Fruit fly (Drosophila melanogaster): ENCODE measurements around the gene CG12091.

Gene CG12091

dm6 chr3L:1584003-1584402 lies 47.4 kb upstream of the CG12091 start (continued):
- TF ChIP-seq jigr1 (GFP tag; IDR thresholded peaks at IDR 0.05) = no peak
- TF ChIP-seq CG2712 (tag; optimal IDR thresholded peaks at IDR 0.05) = peak; percentile 80
- peak; percentile 70 for TF ChIP-seq CG12769 (tag; optimal IDR thresholded peaks at IDR 0.05)
- no peak for TF ChIP-seq Bgb (GFP tag; IDR thresholded peaks at IDR 0.05; ENCODE audit: partially characterized antibody)
- no peak for TF ChIP-seq Lpt (GFP tag; optimal IDR thresholded peaks at IDR 0.05)
- no peak for TF ChIP-seq Sry-β (GFP tag; optimal IDR thresholded peaks at IDR 0.05)
- TF ChIP-seq zfh2 (GFP tag; optimal IDR thresholded peaks at IDR 0.05) = no peak
- TF ChIP-seq CG9797 (GFP tag; optimal IDR thresholded peaks at IDR 0.05) = no peak
- no peak for TF ChIP-seq stwl (tag; optimal IDR thresholded peaks at IDR 0.05)
- peak; percentile 27 for TF ChIP-seq CG17359 (tag; optimal IDR thresholded peaks at IDR 0.05)
- no peak for TF ChIP-seq Dp (GFP tag; optimal IDR thresholded peaks at IDR 0.05)
- peak; percentile 78 for TF ChIP-seq CG12391 (tag; optimal IDR thresholded peaks at IDR 0.05)
- no peak for TF ChIP-seq CG10654 (GFP tag; optimal IDR thresholded peaks at IDR 0.05)
- no peak for TF ChIP-seq tll (GFP tag; optimal IDR thresholded peaks at IDR 0.05)
- no peak for TF ChIP-seq HHEX (GFP tag; optimal IDR thresholded peaks at IDR 0.05)
- peak; percentile 61 for TF ChIP-seq CG1529 (GFP tag; optimal IDR thresholded peaks at IDR 0.05)
- no peak for TF ChIP-seq lab (GFP tag; optimal IDR thresholded peaks at IDR 0.05)
- TF ChIP-seq her (GFP tag; optimal IDR thresholded peaks at IDR 0.05) = peak; percentile 11
- TF ChIP-seq CG14667 (GFP tag; IDR thresholded peaks at IDR 0.05) = peak; percentile 46; the same call in 1 of the 2 replicates
- TF ChIP-seq C15 (GFP tag; IDR thresholded peaks at IDR 0.05) = no peak
- TF ChIP-seq CG9727 (GFP tag; optimal IDR thresholded peaks at IDR 0.05) = peak; percentile 58
- no peak for TF ChIP-seq Deaf1 (tag; optimal IDR thresholded peaks at IDR 0.05)
- TF ChIP-seq cato (GFP tag; optimal IDR thresholded peaks at IDR 0.05; ENCODE audit: borderline replicate concordance) = peak; percentile 51
- TF ChIP-seq odd (GFP tag; optimal IDR thresholded peaks at IDR 0.05) = peak; percentile 25
- peak; percentile 36; the same call in 1 of the 2 replicates for TF ChIP-seq Atf6 (GFP tag; IDR thresholded peaks at IDR 0.05)
- TF ChIP-seq BEAF-32 (GFP tag; optimal IDR thresholded peaks at IDR 0.05) = no peak
- no peak for TF ChIP-seq mirr (GFP tag; optimal IDR thresholded peaks at IDR 0.05)
- TF ChIP-seq CG15269 (tag; optimal IDR thresholded peaks at IDR 0.05) = peak; percentile 63
- peak; percentile 16 for TF ChIP-seq CG4617 (GFP tag; optimal IDR thresholded peaks at IDR 0.05; ENCODE audit: borderline replicate concordance)
- no peak for TF ChIP-seq Stat92E (GFP tag; optimal IDR thresholded peaks at IDR 0.05)
- peak; percentile 56 for TF ChIP-seq CG2120 (GFP tag; optimal IDR thresholded peaks at IDR 0.05)
- peak; percentile 44 for TF ChIP-seq CG10366 (GFP tag; IDR thresholded peaks at IDR 0.05)
- no peak for TF ChIP-seq corto (GFP tag; optimal IDR thresholded peaks at IDR 0.05)
- TF ChIP-seq cg (GFP tag; optimal IDR thresholded peaks at IDR 0.05) = peak; percentile 14
- peak; percentile 19 for TF ChIP-seq CG9876 (GFP tag; optimal IDR thresholded peaks at IDR 0.05)
- no peak for TF ChIP-seq nom (GFP tag; optimal IDR thresholded peaks at IDR 0.05)
- peak; percentile 82 for TF ChIP-seq Sox102F (GFP tag; optimal IDR thresholded peaks at IDR 0.05)
- TF ChIP-seq CG17912 (GFP tag; optimal IDR thresholded peaks at IDR 0.05) = no peak
- peak; percentile 43 to 59 for TF ChIP-seq Pdp1 (GFP tag; optimal IDR thresholded peaks at IDR 0.05)
- peak; percentile 16 for TF ChIP-seq Bteb2 (GFP tag; optimal IDR thresholded peaks at IDR 0.05)
- TF ChIP-seq CG16779 (GFP tag; IDR thresholded peaks at IDR 0.05) = no peak
- TF ChIP-seq CG32532 (GFP tag; IDR thresholded peaks at IDR 0.05) = peak; percentile 49; the same call in 1 of the 2 replicates
- no peak for TF ChIP-seq sima (GFP tag; optimal IDR thresholded peaks at IDR 0.05)
- peak; percentile 65 for TF ChIP-seq az2 (GFP tag; optimal IDR thresholded peaks at IDR 0.05)
- peak; percentile 43 for TF ChIP-seq CG12659 (GFP tag; optimal IDR thresholded peaks at IDR 0.05)
- no peak for TF ChIP-seq CG18764 (GFP tag; optimal IDR thresholded peaks at IDR 0.05)
- peak; percentile 22 for TF ChIP-seq CG17802 (tag; optimal IDR thresholded peaks at IDR 0.05)
- peak; percentile 44 for TF ChIP-seq NC2α (GFP tag; optimal IDR thresholded peaks at IDR 0.05)
- peak; percentile 17 for TF ChIP-seq Lhr (GFP tag; optimal IDR thresholded peaks at IDR 0.05)
